Worm (Caenorhabditis elegans) whole organism, L2 larva: ENCODE data around the gene col-173.

Source experiments
- F13H6.1 ChIP-seq: sonication (generic microtip); optimal IDR thresholded peaks from 2 replicates; lab custom pipeline; 2016; ENCODE audit warnings: missing genetic modification characterization, missing compliant biosample characterization
- R02D3.7 ChIP-seq: fragments of 150-350 bp; optimal IDR thresholded peaks from 2 replicates; lab custom pipeline; 2014; ENCODE audit warnings: missing biosample characterization, missing genetic modification characterization
- Y55F3AM.14 ChIP-seq: fragments of 200-800 bp; sonication (Bioruptor generic); optimal IDR thresholded peaks from 2 replicates; lab custom pipeline; 2018; ENCODE audit warnings: mild to moderate bottlenecking, missing genetic modification characterization, missing compliant biosample characterization
- ZK546.5 ChIP-seq: sonication (generic microtip); optimal IDR thresholded peaks from 2 replicates; lab custom pipeline; 2017; ENCODE audit warnings: missing biosample characterization, missing genetic modification characterization
- alr-1 ChIP-seq: fragments of 150-350 bp; optimal IDR thresholded peaks from 2 replicates; lab custom pipeline; 2014; ENCODE audit warnings: missing biosample characterization, missing genetic modification characterization
- aly-2 ChIP-seq: fragments of 150-350 bp; optimal IDR thresholded peaks from 2 replicates; lab custom pipeline; 2014; ENCODE audit warnings: missing biosample characterization, missing genetic modification characterization
- ama-1 ChIP-seq: fragments of 150-350 bp; optimal IDR thresholded peaks from 2 replicates; lab custom pipeline; 2018; ENCODE audit warnings: inconsistent platforms
- ceh-16 ChIP-seq: fragments of 150-350 bp; optimal IDR thresholded peaks from 2 replicates; lab custom pipeline; 2014; ENCODE audit warnings: missing biosample characterization, missing genetic modification characterization
- ceh-82 ChIP-seq: fragments of 150-350 bp; optimal IDR thresholded peaks from 2 replicates; lab custom pipeline; 2014; ENCODE audit warnings: missing biosample characterization, missing genetic modification characterization
- crh-2 ChIP-seq: sonication (generic microtip); optimal IDR thresholded peaks from 2 replicates; lab custom pipeline; 2017; ENCODE audit warnings: missing biosample characterization, missing genetic modification characterization
- egl-27 ChIP-seq: sonication (generic microtip); optimal IDR thresholded peaks from 3 replicates; lab custom pipeline; 2017; ENCODE audit warnings: missing biosample characterization, missing genetic modification reagents, missing genetic modification characterization
- elt-1 ChIP-seq: fragments of 150-350 bp; optimal IDR thresholded peaks from 2 replicates; lab custom pipeline; 2014; ENCODE audit warnings: missing biosample characterization, missing genetic modification characterization
- elt-3 ChIP-seq: sonication (generic microtip); optimal IDR thresholded peaks from 2 replicates; lab custom pipeline; 2017; ENCODE audit warnings: missing biosample characterization, missing genetic modification characterization
- fos-1 ChIP-seq: fragments of 150-350 bp; optimal IDR thresholded peaks from 2 replicates; lab custom pipeline; 2014; ENCODE audit warnings: missing biosample characterization, missing genetic modification characterization
- gmeb-1 ChIP-seq: fragments of 150-350 bp; optimal IDR thresholded peaks from 2 replicates; lab custom pipeline; 2014; ENCODE audit warnings: missing biosample characterization, missing genetic modification characterization
- lin-13 ChIP-seq: fragments of 150-350 bp; optimal IDR thresholded peaks from 2 replicates; lab custom pipeline; 2014; ENCODE audit warnings: missing biosample characterization, missing genetic modification reagents, missing genetic modification characterization
- lin-39 ChIP-seq: fragments of 150-350 bp; optimal IDR thresholded peaks from 2 replicates; lab custom pipeline; 2014; ENCODE audit warnings: missing biosample characterization, missing genetic modification reagents, missing genetic modification characterization
- lsy-2 ChIP-seq, 2 experiments: fragments of 150-350 bp in 1 of 2; sonication (generic microtip) in 1 of 2; optimal IDR thresholded peaks; 2 replicates each; lab custom pipeline; 2014 to 2017; ENCODE audit warnings: missing biosample characterization in 2 of 2, missing genetic modification characterization in 2 of 2
- mab-5 ChIP-seq: fragments of 150-350 bp; optimal IDR thresholded peaks from 2 replicates; lab custom pipeline; 2014; ENCODE audit warnings: missing biosample characterization, missing genetic modification characterization
- mbf-1 ChIP-seq: sonication (generic microtip); optimal IDR thresholded peaks from 2 replicates; lab custom pipeline; 2017; ENCODE audit warnings: missing biosample characterization, missing genetic modification characterization
- nhr-10 ChIP-seq: sonication (generic microtip); optimal IDR thresholded peaks from 2 replicates; lab custom pipeline; 2017; ENCODE audit warnings: missing biosample characterization, missing genetic modification characterization
- nhr-11 ChIP-seq: fragments of 150-350 bp; optimal IDR thresholded peaks from 2 replicates; lab custom pipeline; 2014; ENCODE audit warnings: missing biosample characterization, missing genetic modification characterization
- nhr-129 ChIP-seq: fragments of 150-350 bp; optimal IDR thresholded peaks from 2 replicates; lab custom pipeline; 2014; ENCODE audit warnings: missing biosample characterization, missing genetic modification characterization
- nhr-237 ChIP-seq: fragments of 150-350 bp; optimal IDR thresholded peaks from 2 replicates; lab custom pipeline; 2014; ENCODE audit warnings: missing biosample characterization, missing genetic modification characterization
- nhr-6 ChIP-seq: fragments of 150-350 bp; optimal IDR thresholded peaks from 2 replicates; lab custom pipeline; 2014; ENCODE audit warnings: missing biosample characterization, missing genetic modification characterization
- peb-1 ChIP-seq: fragments of 150-350 bp; optimal IDR thresholded peaks from 2 replicates; lab custom pipeline; 2014; ENCODE audit warnings: missing biosample characterization, missing genetic modification characterization
- sem-4 ChIP-seq: fragments of 150-350 bp; optimal IDR thresholded peaks from 2 replicates; lab custom pipeline; 2014; ENCODE audit warnings: missing biosample characterization, missing genetic modification reagents, missing genetic modification characterization
- skn-1 ChIP-seq: sonication (generic microtip); optimal IDR thresholded peaks from 2 replicates; lab custom pipeline; 2017; ENCODE audit warnings: missing biosample characterization, missing genetic modification characterization
- sma-3 ChIP-seq: sonication (generic microtip); optimal IDR thresholded peaks from 2 replicates; lab custom pipeline; 2016; ENCODE audit warnings: missing genetic modification reagents, missing genetic modification characterization, missing compliant biosample characterization
- sma-9 ChIP-seq, 2 experiments: fragments of 150-350 bp in 1 of 2; sonication (generic microtip) in 1 of 2; optimal IDR thresholded peaks; 2 replicates each; lab custom pipeline; 2014 to 2016; ENCODE audit warnings: missing genetic modification characterization in 2 of 2, mild to moderate bottlenecking in 1 of 2, missing biosample characterization in 1 of 2, missing compliant biosample characterization in 1 of 2, missing genetic modification reagents in 1 of 2, moderate library complexity in 1 of 2
- snpc-4 ChIP-seq: fragments of 150-350 bp; optimal IDR thresholded peaks from 2 replicates; lab custom pipeline; 2014; ENCODE audit warnings: missing biosample characterization, missing genetic modification characterization
- unc-39 ChIP-seq: fragments of 150-350 bp; optimal IDR thresholded peaks from 2 replicates; lab custom pipeline; 2014; ENCODE audit warnings: missing biosample characterization, missing genetic modification characterization
- unc-55 ChIP-seq: fragments of 150-350 bp; sonication (generic microtip); optimal IDR thresholded peaks from 3 replicates; lab custom pipeline; 2014; ENCODE audit warnings: missing biosample characterization, missing genetic modification reagents, missing genetic modification characterization
- zag-1 ChIP-seq: fragments of 150-350 bp; optimal IDR thresholded peaks from 2 replicates; lab custom pipeline; 2014; ENCODE audit warnings: missing biosample characterization, missing genetic modification characterization

The col-173 gene

ce11 chrX:6894104-6894503 lies 16.8 kb upstream of the col-173 start:
- TF ChIP-seq sem-4 (peak; percentile 36), nhr-129 (peak; percentile 17), gmeb-1 (tag; lab: Kevin White, UChicago) (no peak), unc-39 (tag; lab: Kevin White, UChicago) (no peak), F13H6.1 (peak; percentile 39), ama-1 (lab: Kevin White, UChicago) (no peak), snpc-4 (tag; lab: Kevin White, UChicago) (no peak), ceh-82 (tag; lab: Kevin White, UChicago) (no peak), mab-5 (peak; percentile 55), lin-39 (tag; lab: Kevin White, UChicago) (peak; percentile 6), egl-27 (tag; lab: Kevin White, UChicago) (no peak), Y55F3AM.14 (GFP tag; lab: Kevin White, UChicago) (no peak), lsy-2 (tag; optimal IDR thresholded peaks at IDR 0.05; lab: Kevin White, UChicago) (peak in 1 of 2 experiments; percentile 68)

- TF ChIP-seq crh-2 (no peak), Y55F3AM.14 (GFP tag; lab: Kevin White, UChicago) (no peak), elt-1 (tag; lab: Kevin White, UChicago) (no peak), peb-1 (no peak), elt-3 (tag; lab: Kevin White, UChicago) (no peak), F13H6.1 (peak; percentile 14)
- TF ChIP-seq, all 48 proteins: peak for 1
Observed at ce11 chrX:6893074-6893473, 15.7 kb upstream of the col-173 start.

- TF ChIP-seq nhr-10 (no peak), zag-1 (no peak), alr-1 (no peak), Y55F3AM.14 (GFP tag; lab: Kevin White, UChicago) (no peak), skn-1 (tag; lab: Kevin White, UChicago) (no peak), sma-3 (GFP tag; lab: Kevin White, UChicago) (no peak), mab-5 (no peak), snpc-4 (tag; lab: Kevin White, UChicago) (no peak), elt-1 (tag; lab: Kevin White, UChicago) (no peak), peb-1 (no peak), R02D3.7 (no peak), mbf-1 (no peak), unc-55 (GFP tag; lab: Kevin White, UChicago) (no peak), egl-27 (tag; lab: Kevin White, UChicago) (no peak), unc-39 (tag; lab: Kevin White, UChicago) (no peak), nhr-6 (tag; lab: Kevin White, UChicago) (no peak)
- TF ChIP-seq, all 48 proteins: peak for 0
Observed at ce11 chrX:6889374-6889773, 12.0 kb upstream of the col-173 start, which contains the start of gene unc-6. TSS of gene unc-6 (plus strand) at chrX:6889674.

- TF ChIP-seq nhr-11 (no peak), R02D3.7 (no peak), ZK546.5 (no peak), nhr-237 (tag; lab: Kevin White, UChicago) (no peak), lin-13 (no peak)
Observed at ce11 chrX:6888208-6888607, 10.9 kb upstream of the col-173 start.

ce11 chrX:6885227-6885853 lies 8.0 kb upstream of the col-173 start, which contains the start of gene F41C6.7:
TSS of gene F41C6.7 (minus strand) at chrX:6885277.
- no peak for TF ChIP-seq sma-3 (GFP tag; lab: Kevin White, UChicago)
- peak; percentile 23 for TF ChIP-seq fos-1 (tag; lab: Kevin White, UChicago)

ce11 chrX:6884439-6884838 lies 7.1 kb upstream of the col-173 start:
- TF ChIP-seq aly-2 (tag; lab: Kevin White, UChicago) (no peak), lin-39 (tag; lab: Kevin White, UChicago) (no peak), ceh-16 (tag; lab: Kevin White, UChicago) (no peak), sma-9 (GFP tag; optimal IDR thresholded peaks at IDR 0.05; lab: Kevin White, UChicago) (no peak), sma-9 (tag; optimal IDR thresholded peaks at IDR 0.05; lab: Kevin White, UChicago) (no peak)
